Worm (Caenorhabditis elegans): ENCODE results near the gene C39B5.10.

DNA sequence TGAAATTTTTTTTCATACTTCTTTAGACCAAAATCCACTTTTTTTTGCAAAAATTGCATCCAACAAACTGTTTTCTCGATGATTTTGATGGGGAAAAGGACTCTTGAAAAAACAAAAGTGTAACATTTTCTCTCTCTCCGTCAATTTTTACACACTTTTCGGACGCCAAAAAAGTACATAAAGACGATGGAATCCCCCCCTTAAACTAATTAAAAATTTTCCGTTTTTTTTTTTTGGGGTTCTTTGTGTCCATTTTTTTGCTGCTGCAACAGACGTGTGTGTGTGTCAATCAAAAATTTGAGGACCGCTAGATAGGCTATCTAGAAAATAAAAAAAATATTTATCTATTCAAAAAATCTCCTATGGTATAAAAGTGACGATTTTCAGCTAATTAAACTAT is 31.6 kb downstream of the C39B5.10 start, which contains the start of gene C39B5.5:
- TF ChIP-seq him-1 (tag; optimal IDR thresholded peaks at IDR 0.05): no peak
- no peak for TF ChIP-seq W03F9.2 (tag; optimal IDR thresholded peaks at IDR 0.05)
- TF ChIP-seq dao-5 (tag; optimal IDR thresholded peaks at IDR 0.05): no peak

All from whole organism, L4/young adult.